Fruit fly (Drosophila melanogaster) S2 (cell line): Measurements from ENCODE around the gene TAF1B.

Experiments
- CG8478 ChIP-seq: fragments of >200 bp; optimal IDR thresholded peaks from 2 replicates; lab custom pipeline; 2018
- CTCF ChIP-seq, 2 experiments: fragments of >200 bp; optimal IDR thresholded peaks; 2 replicates each; lab custom pipeline; 2018

DNA sequence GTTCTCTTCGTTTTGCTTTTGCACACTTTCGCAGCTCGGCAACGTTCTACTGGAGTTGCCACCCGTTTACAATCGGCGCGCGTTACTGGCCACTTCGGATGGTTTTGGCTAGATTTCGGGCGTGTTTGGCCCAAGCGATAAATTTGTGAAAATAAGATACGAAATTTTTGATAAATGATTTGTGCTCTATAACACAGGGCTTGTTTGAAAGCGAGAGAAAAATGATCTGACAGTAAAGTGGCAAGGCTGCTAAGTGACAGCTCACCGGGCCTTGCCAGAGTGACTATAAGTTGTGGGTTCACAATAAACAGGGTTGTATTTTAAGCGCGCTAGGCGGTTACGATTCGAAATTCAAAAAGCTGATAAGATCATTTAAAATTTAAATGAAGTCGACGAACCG, 34.0 kb downstream of the TAF1B start, which contains the start of gene Fmr1:
- no peak for TF ChIP-seq CG8478 (lab: Kevin White, UChicago)
- peak; percentile 40 to 41 for TF ChIP-seq CTCF (optimal IDR thresholded peaks at IDR 0.05; lab: Kevin White, UChicago)
